Worm (Caenorhabditis elegans) whole organism, midembryonic: ENCODE results near the gene K02F3.12.

Experiments
- cog-1 ChIP-seq: sonication (generic microtip); optimal IDR thresholded peaks from 2 replicates; lab custom pipeline; 2016; ENCODE audit warnings: missing genetic modification characterization, missing compliant biosample characterization
- flt-1 ChIP-seq: fragments of 200-800 bp; sonication (Bioruptor generic); IDR thresholded peaks from 2 replicates; pipeline ENCODE4 v1.3.6; 2022; ENCODE audit warnings: missing genetic modification characterization, missing compliant biosample characterization
- klf-2 ChIP-seq: fragments of 200-800 bp; sonication (Bioruptor generic); conservative IDR thresholded peaks from 2 replicates; pipeline ENCODE4 v1.3.6; 2022; ENCODE audit warnings: missing genetic modification reagents, missing genetic modification characterization, missing compliant biosample characterization
- med-1 ChIP-seq: sonication (generic microtip); optimal IDR thresholded peaks from 2 replicates; lab custom pipeline; 2017; ENCODE audit warnings: missing genetic modification characterization, mild to moderate bottlenecking, missing compliant biosample characterization, antibody characterized with exemption, missing genetic modification reagents; ENCODE audit not compliant: insufficient read depth
- ref-1 ChIP-seq: fragments of 200-800 bp; sonication (Bioruptor generic); conservative IDR thresholded peaks from 2 replicates; pipeline ENCODE4 v1.3.6; 2022; ENCODE audit warnings: missing genetic modification reagents, missing genetic modification characterization, missing compliant biosample characterization
- tab-1 ChIP-seq: fragments of 200-800 bp; sonication (Bioruptor generic); IDR thresholded peaks from 2 replicates; pipeline ENCODE4 v1.3.6; 2022; ENCODE audit warnings: missing genetic modification characterization, missing compliant biosample characterization
- ztf-23 ChIP-seq: fragments of 200-800 bp; sonication (Bioruptor generic); IDR thresholded peaks from 2 replicates; pipeline ENCODE4 v1.3.6; 2022; ENCODE audit warnings: missing genetic modification reagents, missing genetic modification characterization, missing compliant biosample characterization
- ztf-29 ChIP-seq: fragments of 200-800 bp; sonication (Bioruptor generic); IDR thresholded peaks from 2 replicates; pipeline ENCODE4 v1.3.6; 2022; ENCODE audit warnings: missing genetic modification reagents, missing genetic modification characterization, missing compliant biosample characterization

K02F3.12 gene

DNA sequence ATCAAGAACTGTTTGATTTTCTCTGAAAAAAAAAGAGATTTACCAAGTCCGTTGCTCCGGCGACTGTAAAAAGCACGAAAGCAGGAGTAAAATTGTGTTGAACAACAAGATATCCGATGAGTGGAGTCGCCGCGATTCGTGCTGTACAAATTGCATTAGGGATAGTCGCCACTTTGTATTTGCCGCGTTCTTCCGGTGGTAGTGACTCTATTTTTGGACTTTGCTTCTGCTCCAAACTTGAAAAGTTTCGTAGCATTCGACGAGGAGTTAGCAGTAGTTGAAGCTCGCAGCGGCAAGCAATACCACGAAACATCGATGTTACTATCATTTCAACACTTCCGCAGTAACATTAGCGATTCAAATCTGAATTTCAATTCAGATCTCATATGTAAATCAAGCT lies 53.2 kb downstream of the K02F3.12 start, which contains the start of gene crls-1:
Gene crls-1 (minus strand): TSS at position 363 of the 400 bp plus-strand sequence.
- TF ChIP-seq med-1 (GFP tag; lab: Kevin White, UChicago) (no peak), ztf-23 (GFP tag; lab: Robert Waterston, UW) (no peak), ztf-29 (GFP tag; lab: Robert Waterston, UW) (no peak), flt-1 (GFP tag; lab: Robert Waterston, UW) (no peak), klf-2 (GFP tag; lab: Robert Waterston, UW) (no peak), ref-1 (GFP tag; lab: Robert Waterston, UW) (no peak), cog-1 (tag; lab: Kevin White, UChicago) (no peak), tab-1 (GFP tag; lab: Robert Waterston, UW) (no peak)
